Worm (Caenorhabditis elegans): ENCODE data around the gene nca-2.
A peak's percentile ranks its signal among the peaks of the same experiment; 100 is the strongest.

Gene nca-2

ce11 chrIII:4948631-4949030, 16.7 kb upstream of the nca-2 start:
- peak; percentile 63; the same call in 1 of the 2 replicates for TF ChIP-seq egrh-3 (GFP tag; IDR thresholded peaks at IDR 0.05)
- peak; percentile 90 for TF ChIP-seq zfh-2 (GFP tag; conservative IDR thresholded peaks at IDR 0.05)
- peak; percentile 25; the same call in 1 of the 2 replicates for TF ChIP-seq D2030.7 (GFP tag; IDR thresholded peaks at IDR 0.05)
- peak; percentile 52; the same call in 1 of the 2 replicates for TF ChIP-seq hmg-1.2 (GFP tag; IDR thresholded peaks at IDR 0.05)
- no peak for TF ChIP-seq tbp1 (GFP tag; optimal IDR thresholded peaks at IDR 0.05)
- no peak for TF ChIP-seq atf-7 (tag; optimal IDR thresholded peaks at IDR 0.05)
- TF ChIP-seq T26A5.8 (tag; optimal IDR thresholded peaks at IDR 0.05) = no peak
- peak; percentile 48 for TF ChIP-seq efl-1 (GFP tag; optimal IDR thresholded peaks at IDR 0.05)
- no peak for TF ChIP-seq Y79H2A.3 (GFP tag; conservative IDR thresholded peaks at IDR 0.05)
- TF ChIP-seq madf-6 (GFP tag; IDR thresholded peaks at IDR 0.05) = peak; percentile 50; the same call in 1 of the 2 replicates

ce11 chrIII:4950345-4950744, 15.0 kb upstream of the nca-2 start:
- TF ChIP-seq K11D2.4 (GFP tag; IDR thresholded peaks at IDR 0.05) (0 out of 2 replicates have a peak, but pooled peaks have one; percentile 63), F23B12.7 (tag; optimal IDR thresholded peaks at IDR 0.05; ENCODE audit: insufficient read depth) (peak; percentile 13), Y56A3A.18 (GFP tag; IDR thresholded peaks at IDR 0.05) (no peak), zfh-2 (GFP tag; conservative IDR thresholded peaks at IDR 0.05) (peak; percentile 88), K12H6.12 (tag; optimal IDR thresholded peaks at IDR 0.05) (peak; percentile 29), attf-5 (GFP tag; optimal IDR thresholded peaks at IDR 0.05) (peak; percentile 13), attf-6 (GFP tag; IDR thresholded peaks at IDR 0.05) (no peak), cebp-1 (GFP tag; IDR thresholded peaks at IDR 0.05) (no peak), cebp-1 (tag; optimal IDR thresholded peaks at IDR 0.05) (peak; percentile 37)

ce11 chrIII:4951210-4951609, 14.2 kb upstream of the nca-2 start:
- no peak for TF ChIP-seq F23B12.7 (tag; optimal IDR thresholded peaks at IDR 0.05; ENCODE audit: insufficient read depth)
- peak; percentile 69; the same call in 1 of the 2 replicates for TF ChIP-seq egrh-3 (GFP tag; IDR thresholded peaks at IDR 0.05)
- TF ChIP-seq zfh-2 (GFP tag; conservative IDR thresholded peaks at IDR 0.05) = peak; percentile 91

- TF ChIP-seq lir-1 (GFP tag; conservative IDR thresholded peaks at IDR 0.05) = no peak
- no peak for TF ChIP-seq Y95B8A.8 (GFP tag; IDR thresholded peaks at IDR 0.05)
- no peak for TF ChIP-seq hlh-12 (tag; optimal IDR thresholded peaks at IDR 0.05)
- no peak for TF ChIP-seq hlh-26 (GFP tag; conservative IDR thresholded peaks at IDR 0.05)
- TF ChIP-seq him-1 (tag; optimal IDR thresholded peaks at IDR 0.05) = no peak
- TF ChIP-seq snpc-3.4 (tag; optimal IDR thresholded peaks at IDR 0.05) = no peak
These were observed 13.5 kb upstream of the nca-2 start, which contains the start of gene flh-2 for ce11 chrIII:4951824-4952223. TSS of gene flh-2 (plus strand) at chrIII:4952124.

ce11 chrIII:4952970-4953369, 12.4 kb upstream of the nca-2 start:
- TF ChIP-seq nfyb-1 (GFP tag; IDR thresholded peaks at IDR 0.05) (peak; percentile 64; the same call in 1 of the 2 replicates), Y56A3A.18 (GFP tag; IDR thresholded peaks at IDR 0.05) (no peak)

ce11 chrIII:4956566-4956965, 8.8 kb upstream of the nca-2 start, which contains the start of gene C26E6.1:
TSS of gene C26E6.1 (plus strand) at chrIII:4956866.
- no peak for TF ChIP-seq attf-5 (GFP tag; optimal IDR thresholded peaks at IDR 0.05)
- TF ChIP-seq snpc-4 (GFP tag; optimal IDR thresholded peaks at IDR 0.05) = no peak
- TF ChIP-seq snpc-4 (tag; optimal IDR thresholded peaks at IDR 0.05) = no peak
- no peak for TF ChIP-seq F22D6.2 (tag; optimal IDR thresholded peaks at IDR 0.05)
- no peak for TF ChIP-seq lin-40 (tag; optimal IDR thresholded peaks at IDR 0.05)
- no peak for TF ChIP-seq ztf-6 (GFP tag; IDR thresholded peaks at IDR 0.05)
